Worm (Caenorhabditis elegans): ENCODE results near the gene spat-3.

Gene spat-3

DNA sequence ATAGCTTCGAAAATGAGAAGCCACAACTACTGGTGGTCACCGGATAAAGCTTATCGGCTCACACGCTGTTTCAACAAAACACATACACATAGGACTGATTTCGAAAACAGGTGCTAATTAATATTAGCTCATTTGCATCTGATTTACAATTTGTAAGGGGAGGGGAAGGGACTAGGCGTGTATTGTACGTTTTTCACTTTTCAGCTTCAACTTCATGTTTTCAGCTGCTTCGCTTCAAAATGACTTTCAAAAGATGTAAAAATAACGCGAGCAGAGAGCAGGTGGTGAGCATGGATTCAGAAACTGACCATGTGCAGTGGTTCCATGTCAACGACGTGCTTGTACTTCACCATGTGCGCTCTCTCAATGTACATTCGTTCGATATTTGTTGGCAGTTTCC, 4.7 kb downstream of the spat-3 start:
- TF ChIP-seq cnd-1 (tag; optimal IDR thresholded peaks at IDR 0.05) (no peak), pha-4 (tag; optimal IDR thresholded peaks at IDR 0.05) (no peak), nhr-2 (tag; optimal IDR thresholded peaks at IDR 0.05) (no peak), drap-1 (GFP tag; optimal IDR thresholded peaks at IDR 0.05) (no peak)

DNA sequence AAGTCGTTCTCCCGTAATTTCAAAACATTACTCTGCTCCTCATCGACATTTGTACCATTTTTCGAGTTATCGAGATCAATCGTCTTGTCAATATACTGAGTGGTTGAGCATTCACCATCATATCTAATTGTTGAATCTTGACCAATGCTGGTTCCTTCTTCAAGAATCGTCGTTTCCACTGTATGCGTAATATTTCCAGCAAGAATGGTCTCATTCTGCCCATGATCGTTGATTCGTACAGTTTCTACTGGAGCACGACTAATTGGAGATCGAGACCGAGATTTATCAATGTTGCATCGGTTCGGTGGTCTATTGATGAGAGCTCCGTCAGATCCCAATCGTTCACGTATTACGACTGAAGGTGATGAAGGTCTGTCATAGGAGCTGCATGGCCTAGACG, 6.2 kb downstream of the spat-3 start:
- no peak for TF ChIP-seq hlh-1 (tag; optimal IDR thresholded peaks at IDR 0.05)
- no peak for TF ChIP-seq bed-3 (GFP tag; optimal IDR thresholded peaks at IDR 0.05)
- no peak for TF ChIP-seq nhr-2 (tag; optimal IDR thresholded peaks at IDR 0.05)
- TF ChIP-seq unc-39 (tag; optimal IDR thresholded peaks at IDR 0.05), result no peak

DNA sequence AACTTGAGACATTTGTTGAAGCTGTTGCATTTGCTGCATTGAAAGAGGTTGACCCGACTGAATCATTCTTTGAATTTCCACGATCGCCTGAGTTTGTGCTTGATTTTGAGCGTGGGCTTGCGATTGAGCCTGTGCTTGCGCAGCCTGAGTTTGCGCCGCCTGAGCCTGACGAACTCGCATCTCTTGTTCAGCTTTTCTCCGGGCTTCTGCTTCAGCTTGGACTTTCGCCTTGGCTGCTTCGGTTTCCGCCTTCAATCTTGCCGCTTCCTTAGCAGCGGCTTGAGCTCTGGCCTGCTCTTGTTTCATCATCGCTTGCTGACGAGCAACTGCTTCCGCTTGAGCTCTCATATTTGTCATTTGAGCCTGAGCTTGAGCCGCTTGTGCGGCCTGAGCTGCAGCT, 8.3 kb downstream of the spat-3 start:
- TF ChIP-seq elt-1 (tag; optimal IDR thresholded peaks at IDR 0.05; ENCODE audit: borderline replicate concordance, insufficient read depth) (no peak), nhr-237 (tag; optimal IDR thresholded peaks at IDR 0.05) (no peak), zip-8 (tag; optimal IDR thresholded peaks at IDR 0.05) (no peak), flh-1 (GFP tag; optimal IDR thresholded peaks at IDR 0.05) (no peak), nhr-28 (tag; optimal IDR thresholded peaks at IDR 0.05) (no peak), ham-2 (GFP tag; optimal IDR thresholded peaks at IDR 0.05) (no peak), sptf-1 (tag; optimal IDR thresholded peaks at IDR 0.05) (no peak), unc-39 (tag; optimal IDR thresholded peaks at IDR 0.05) (no peak), elt-3 (tag; optimal IDR thresholded peaks at IDR 0.05) (no peak), ces-1 (GFP tag; optimal IDR thresholded peaks at IDR 0.05) (no peak), lsy-2 (tag; optimal IDR thresholded peaks at IDR 0.05) (no peak), bed-3 (GFP tag; optimal IDR thresholded peaks at IDR 0.05) (no peak), mep-1 (tag; optimal IDR thresholded peaks at IDR 0.05) (no peak), mab-5 (tag; optimal IDR thresholded peaks at IDR 0.05) (no peak), lin-13 (tag; optimal IDR thresholded peaks at IDR 0.05) (no peak), cnd-1 (tag; optimal IDR thresholded peaks at IDR 0.05) (no peak), nhr-12 (tag; optimal IDR thresholded peaks at IDR 0.05) (no peak), ztf-11 (tag; optimal IDR thresholded peaks at IDR 0.05) (no peak), nhr-2 (tag; optimal IDR thresholded peaks at IDR 0.05) (no peak)

DNA sequence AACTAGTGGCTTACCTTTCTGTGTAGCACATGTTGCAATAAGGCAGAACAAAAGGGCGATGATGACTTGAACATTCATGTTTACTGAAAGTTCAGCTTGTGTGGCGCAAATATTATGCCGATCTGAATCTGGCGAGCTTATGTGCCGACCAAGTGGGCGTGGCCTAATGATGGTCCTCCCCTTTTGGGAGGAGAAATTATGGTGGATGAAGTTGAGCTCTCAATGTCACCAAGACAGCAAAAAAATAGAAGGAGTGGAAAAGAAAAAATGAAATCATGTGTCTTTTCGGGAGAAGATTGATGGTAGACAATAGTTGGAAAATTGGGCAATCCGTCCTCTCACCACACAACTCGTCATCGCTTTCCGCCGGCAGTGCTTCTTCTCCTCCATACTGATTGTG, 13.5 kb downstream of the spat-3 start, which contains the start of gene flp-12:
Gene flp-12, minus strand, starts transcription at position 101 of the 400 bp plus-strand sequence.
- TF ChIP-seq lin-32 (GFP tag; optimal IDR thresholded peaks at IDR 0.05) (no peak), ces-1 (GFP tag; optimal IDR thresholded peaks at IDR 0.05) (no peak), sem-2 (GFP tag; optimal IDR thresholded peaks at IDR 0.05) (no peak), M03D4.4 (tag; optimal IDR thresholded peaks at IDR 0.05) (no peak), mab-5 (tag; optimal IDR thresholded peaks at IDR 0.05) (no peak), ceh-83 (GFP tag; optimal IDR thresholded peaks at IDR 0.05) (no peak), drap-1 (GFP tag; optimal IDR thresholded peaks at IDR 0.05) (no peak), ceh-43 (GFP tag; optimal IDR thresholded peaks at IDR 0.05) (no peak), nhr-237 (tag; optimal IDR thresholded peaks at IDR 0.05) (no peak), flh-1 (GFP tag; optimal IDR thresholded peaks at IDR 0.05) (no peak), nhr-2 (tag; optimal IDR thresholded peaks at IDR 0.05) (no peak), elt-1 (tag; optimal IDR thresholded peaks at IDR 0.05; ENCODE audit: borderline replicate concordance, insufficient read depth) (no peak), cnd-1 (tag; optimal IDR thresholded peaks at IDR 0.05) (no peak), mep-1 (tag; optimal IDR thresholded peaks at IDR 0.05) (no peak), nhr-12 (tag; optimal IDR thresholded peaks at IDR 0.05) (no peak)

DNA sequence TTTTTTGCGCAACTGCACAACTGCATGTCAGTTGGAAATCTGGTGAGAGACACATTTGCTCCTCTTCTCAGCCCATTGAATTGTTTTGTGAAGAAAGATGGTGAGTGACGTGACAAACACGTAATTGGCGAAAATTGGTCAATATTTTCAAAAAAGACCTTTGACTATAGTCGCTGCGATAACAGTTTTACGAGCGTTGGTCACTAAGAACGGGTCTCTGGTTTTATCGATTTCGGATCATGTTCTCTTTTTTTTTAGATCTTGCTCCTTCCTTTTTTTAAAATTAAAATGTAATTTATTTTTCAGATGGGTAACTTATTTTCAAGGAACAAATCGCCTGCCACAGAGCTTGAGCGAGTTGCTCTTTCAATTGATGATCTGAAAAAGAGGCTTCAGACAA, 17.3 kb downstream of the spat-3 start, which contains the start of gene lnp-1:
Gene lnp-1, plus strand, starts transcription at position 301 of the 400 bp plus-strand sequence.
- no peak for TF ChIP-seq elt-1 (tag; optimal IDR thresholded peaks at IDR 0.05; ENCODE audit: borderline replicate concordance, insufficient read depth)
- TF ChIP-seq sem-2 (GFP tag; optimal IDR thresholded peaks at IDR 0.05), result no peak
- TF ChIP-seq drap-1 (GFP tag; optimal IDR thresholded peaks at IDR 0.05), result no peak
- no peak for TF ChIP-seq ceh-39 (tag; optimal IDR thresholded peaks at IDR 0.05)
- TF ChIP-seq mep-1 (tag; optimal IDR thresholded peaks at IDR 0.05), result no peak
- TF ChIP-seq ham-2 (GFP tag; optimal IDR thresholded peaks at IDR 0.05), result no peak
- no peak for TF ChIP-seq ztf-11 (tag; optimal IDR thresholded peaks at IDR 0.05)
- no peak for TF ChIP-seq unc-62 (GFP tag; optimal IDR thresholded peaks at IDR 0.05)
- no peak for TF ChIP-seq elt-3 (tag; optimal IDR thresholded peaks at IDR 0.05)
- TF ChIP-seq tbx-8 (GFP tag; optimal IDR thresholded peaks at IDR 0.05), result no peak
- TF ChIP-seq lin-13 (tag; optimal IDR thresholded peaks at IDR 0.05), result no peak
- TF ChIP-seq cnd-1 (tag; optimal IDR thresholded peaks at IDR 0.05), result no peak
- TF ChIP-seq nhr-76 (tag; optimal IDR thresholded peaks at IDR 0.05), result no peak
- no peak for TF ChIP-seq pha-4 (tag; optimal IDR thresholded peaks at IDR 0.05)
- no peak for TF ChIP-seq snpc-4 (tag; optimal IDR thresholded peaks at IDR 0.05)
- no peak for TF ChIP-seq unc-120 (tag; optimal IDR thresholded peaks at IDR 0.05; ENCODE audit: poor library complexity, severe bottlenecking)
- no peak for TF ChIP-seq sptf-1 (tag; optimal IDR thresholded peaks at IDR 0.05)
- no peak for TF ChIP-seq nhr-12 (tag; optimal IDR thresholded peaks at IDR 0.05)
- no peak for TF ChIP-seq bed-3 (GFP tag; optimal IDR thresholded peaks at IDR 0.05)
